Worm (Caenorhabditis elegans) whole organism, L2 larva: Measurements from ENCODE around the gene sto-3.

Source experiments
- C34F6.9 ChIP-seq: fragments of 150-350 bp; optimal IDR thresholded peaks from 2 replicates; lab custom pipeline; 2014; ENCODE audit warnings: missing biosample characterization, missing genetic modification characterization
- F13H6.1 ChIP-seq: sonication (generic microtip); optimal IDR thresholded peaks from 2 replicates; lab custom pipeline; 2016; ENCODE audit warnings: missing genetic modification characterization, missing compliant biosample characterization
- R02D3.7 ChIP-seq: fragments of 150-350 bp; optimal IDR thresholded peaks from 2 replicates; lab custom pipeline; 2014; ENCODE audit warnings: missing biosample characterization, missing genetic modification characterization
- Y55F3AM.14 ChIP-seq: fragments of 200-800 bp; sonication (Bioruptor generic); optimal IDR thresholded peaks from 2 replicates; lab custom pipeline; 2018; ENCODE audit warnings: mild to moderate bottlenecking, missing genetic modification characterization, missing compliant biosample characterization
- alr-1 ChIP-seq: fragments of 150-350 bp; optimal IDR thresholded peaks from 2 replicates; lab custom pipeline; 2014; ENCODE audit warnings: missing biosample characterization, missing genetic modification characterization
- ama-1 ChIP-seq: fragments of 150-350 bp; optimal IDR thresholded peaks from 2 replicates; lab custom pipeline; 2018; ENCODE audit warnings: inconsistent platforms
- blmp-1 ChIP-seq: sonication (generic microtip); optimal IDR thresholded peaks from 2 replicates; lab custom pipeline; 2017; ENCODE audit warnings: missing genetic modification characterization, mild to moderate bottlenecking, missing compliant biosample characterization, antibody characterized with exemption, moderate library complexity; ENCODE audit not compliant: insufficient read depth
- crh-2 ChIP-seq: sonication (generic microtip); optimal IDR thresholded peaks from 2 replicates; lab custom pipeline; 2017; ENCODE audit warnings: missing biosample characterization, missing genetic modification characterization
- egl-27 ChIP-seq: sonication (generic microtip); optimal IDR thresholded peaks from 3 replicates; lab custom pipeline; 2017; ENCODE audit warnings: missing biosample characterization, missing genetic modification reagents, missing genetic modification characterization
- elt-3 ChIP-seq: sonication (generic microtip); optimal IDR thresholded peaks from 2 replicates; lab custom pipeline; 2017; ENCODE audit warnings: missing biosample characterization, missing genetic modification characterization
- fos-1 ChIP-seq: fragments of 150-350 bp; optimal IDR thresholded peaks from 2 replicates; lab custom pipeline; 2014; ENCODE audit warnings: missing biosample characterization, missing genetic modification characterization
- gmeb-1 ChIP-seq: fragments of 150-350 bp; optimal IDR thresholded peaks from 2 replicates; lab custom pipeline; 2014; ENCODE audit warnings: missing biosample characterization, missing genetic modification characterization
- lin-13 ChIP-seq: fragments of 150-350 bp; optimal IDR thresholded peaks from 2 replicates; lab custom pipeline; 2014; ENCODE audit warnings: missing biosample characterization, missing genetic modification reagents, missing genetic modification characterization
- lin-39 ChIP-seq: fragments of 150-350 bp; optimal IDR thresholded peaks from 2 replicates; lab custom pipeline; 2014; ENCODE audit warnings: missing biosample characterization, missing genetic modification reagents, missing genetic modification characterization
- lsy-2 ChIP-seq, 2 experiments: fragments of 150-350 bp in 1 of 2; sonication (generic microtip) in 1 of 2; optimal IDR thresholded peaks; 2 replicates each; lab custom pipeline; 2014 to 2017; ENCODE audit warnings: missing biosample characterization in 2 of 2, missing genetic modification characterization in 2 of 2
- mab-5 ChIP-seq: fragments of 150-350 bp; optimal IDR thresholded peaks from 2 replicates; lab custom pipeline; 2014; ENCODE audit warnings: missing biosample characterization, missing genetic modification characterization
- mbf-1 ChIP-seq: sonication (generic microtip); optimal IDR thresholded peaks from 2 replicates; lab custom pipeline; 2017; ENCODE audit warnings: missing biosample characterization, missing genetic modification characterization
- mdl-1 ChIP-seq, 2 experiments: fragments of 150-350 bp in 1 of 2; sonication (generic microtip) in 1 of 2; optimal IDR thresholded peaks; 2 replicates each; lab custom pipeline; 2017; ENCODE audit warnings: missing biosample characterization in 2 of 2, missing genetic modification characterization in 2 of 2
- nhr-10 ChIP-seq: sonication (generic microtip); optimal IDR thresholded peaks from 2 replicates; lab custom pipeline; 2017; ENCODE audit warnings: missing biosample characterization, missing genetic modification characterization
- nhr-11 ChIP-seq: fragments of 150-350 bp; optimal IDR thresholded peaks from 2 replicates; lab custom pipeline; 2014; ENCODE audit warnings: missing biosample characterization, missing genetic modification characterization
- nhr-129 ChIP-seq: fragments of 150-350 bp; optimal IDR thresholded peaks from 2 replicates; lab custom pipeline; 2014; ENCODE audit warnings: missing biosample characterization, missing genetic modification characterization
- nhr-21 ChIP-seq: fragments of 150-350 bp; optimal IDR thresholded peaks from 2 replicates; lab custom pipeline; 2014; ENCODE audit warnings: missing biosample characterization, missing genetic modification characterization
- nhr-23 ChIP-seq: fragments of 150-350 bp; optimal IDR thresholded peaks from 2 replicates; lab custom pipeline; 2014; ENCODE audit warnings: missing biosample characterization, missing genetic modification reagents, missing genetic modification characterization
- nhr-237 ChIP-seq: fragments of 150-350 bp; optimal IDR thresholded peaks from 2 replicates; lab custom pipeline; 2014; ENCODE audit warnings: missing biosample characterization, missing genetic modification characterization
- nhr-25 ChIP-seq: fragments of 150-350 bp; sonication (generic microtip); optimal IDR thresholded peaks from 3 replicates; lab custom pipeline; 2014; ENCODE audit warnings: missing biosample characterization, missing genetic modification characterization
- nhr-6 ChIP-seq: fragments of 150-350 bp; optimal IDR thresholded peaks from 2 replicates; lab custom pipeline; 2014; ENCODE audit warnings: missing biosample characterization, missing genetic modification characterization
- nhr-77 ChIP-seq: fragments of 150-350 bp; optimal IDR thresholded peaks from 2 replicates; lab custom pipeline; 2014; ENCODE audit warnings: missing biosample characterization, missing genetic modification characterization
- sem-4 ChIP-seq: fragments of 150-350 bp; optimal IDR thresholded peaks from 2 replicates; lab custom pipeline; 2014; ENCODE audit warnings: missing biosample characterization, missing genetic modification reagents, missing genetic modification characterization
- skn-1 ChIP-seq: sonication (generic microtip); optimal IDR thresholded peaks from 2 replicates; lab custom pipeline; 2017; ENCODE audit warnings: missing biosample characterization, missing genetic modification characterization
- sma-3 ChIP-seq: sonication (generic microtip); optimal IDR thresholded peaks from 2 replicates; lab custom pipeline; 2016; ENCODE audit warnings: missing genetic modification reagents, missing genetic modification characterization, missing compliant biosample characterization
- sma-9 ChIP-seq, 2 experiments: fragments of 150-350 bp in 1 of 2; sonication (generic microtip) in 1 of 2; optimal IDR thresholded peaks; 2 replicates each; lab custom pipeline; 2014 to 2016; ENCODE audit warnings: missing genetic modification characterization in 2 of 2, mild to moderate bottlenecking in 1 of 2, missing biosample characterization in 1 of 2, missing compliant biosample characterization in 1 of 2, missing genetic modification reagents in 1 of 2, moderate library complexity in 1 of 2
- snpc-4 ChIP-seq: fragments of 150-350 bp; optimal IDR thresholded peaks from 2 replicates; lab custom pipeline; 2014; ENCODE audit warnings: missing biosample characterization, missing genetic modification characterization
- unc-39 ChIP-seq: fragments of 150-350 bp; optimal IDR thresholded peaks from 2 replicates; lab custom pipeline; 2014; ENCODE audit warnings: missing biosample characterization, missing genetic modification characterization
- unc-55 ChIP-seq: fragments of 150-350 bp; sonication (generic microtip); optimal IDR thresholded peaks from 3 replicates; lab custom pipeline; 2014; ENCODE audit warnings: missing biosample characterization, missing genetic modification reagents, missing genetic modification characterization
- zag-1 ChIP-seq: fragments of 150-350 bp; optimal IDR thresholded peaks from 2 replicates; lab custom pipeline; 2014; ENCODE audit warnings: missing biosample characterization, missing genetic modification characterization
- ztf-1 ChIP-seq: fragments of 200-800 bp; sonication (Bioruptor generic); conservative IDR thresholded peaks from 2 replicates; pipeline ENCODE4 v1.3.6; 2022; ENCODE audit warnings: missing genetic modification characterization, missing compliant biosample characterization
- ztf-11 ChIP-seq: sonication (generic microtip); optimal IDR thresholded peaks from 2 replicates; lab custom pipeline; 2017; ENCODE audit warnings: missing biosample characterization, missing genetic modification characterization
- ztf-4 ChIP-seq: fragments of 150-350 bp; optimal IDR thresholded peaks from 2 replicates; lab custom pipeline; 2014; ENCODE audit warnings: missing biosample characterization, missing genetic modification characterization

The sto-3 gene

ce11 chrX:11605214-11605765 is 16.6 kb downstream of the sto-3 start, which contains the start of gene ftt-2:
Gene ftt-2, minus strand, starts transcription at chrX:11605419.
- TF ChIP-seq skn-1 (no peak), nhr-10 (tag; lab: Kevin White, UChicago) (no peak), nhr-129 (tag; lab: Kevin White, UChicago) (no peak), ama-1 (lab: Kevin White, UChicago) (peak; percentile 89), sma-9 (GFP tag; optimal IDR thresholded peaks at IDR 0.05; lab: Kevin White, UChicago) (no peak), sma-9 (tag; optimal IDR thresholded peaks at IDR 0.05; lab: Kevin White, UChicago) (no peak), R02D3.7 (no peak)
- TF ChIP-seq, all 48 proteins: peak for 1

- TF ChIP-seq lin-39 (tag; lab: Kevin White, UChicago) (no peak), C34F6.9 (tag; lab: Kevin White, UChicago) (peak; percentile 49), sma-3 (GFP tag; lab: Kevin White, UChicago) (peak; percentile 51), ama-1 (lab: Kevin White, UChicago) (peak; percentile 88), nhr-6 (peak; percentile 69), unc-39 (tag; lab: Kevin White, UChicago) (no peak), ztf-1 (GFP tag; lab: Robert Waterston, UW) (no peak), ztf-11 (tag; lab: Kevin White, UChicago) (no peak), F13H6.1 (tag; lab: Kevin White, UChicago) (peak; percentile 34), nhr-21 (tag; lab: Kevin White, UChicago) (peak; percentile 32), ztf-4 (tag; lab: Kevin White, UChicago) (peak; percentile 91), sma-9 (GFP tag; optimal IDR thresholded peaks at IDR 0.05; lab: Kevin White, UChicago) (no peak), sma-9 (tag; optimal IDR thresholded peaks at IDR 0.05; lab: Kevin White, UChicago) (no peak), Y55F3AM.14 (GFP tag; lab: Kevin White, UChicago) (peak; percentile 47), mbf-1 (tag; lab: Kevin White, UChicago) (peak; percentile 44), nhr-129 (tag; lab: Kevin White, UChicago) (peak; percentile 10), nhr-25 (tag; lab: Kevin White, UChicago) (peak; percentile 77), nhr-23 (tag; lab: Kevin White, UChicago) (no peak), nhr-11 (tag; lab: Kevin White, UChicago) (no peak), mdl-1 (tag; optimal IDR thresholded peaks at IDR 0.05; lab: Kevin White, UChicago) (no peak), lsy-2 (tag; optimal IDR thresholded peaks at IDR 0.05; lab: Kevin White, UChicago) (peak; percentile 47 to 75), elt-3 (tag; lab: Kevin White, UChicago) (no peak), crh-2 (tag; lab: Kevin White, UChicago) (peak; percentile 68), zag-1 (tag; lab: Kevin White, UChicago) (peak; percentile 44), nhr-77 (tag; lab: Kevin White, UChicago) (peak; percentile 4), alr-1 (no peak), snpc-4 (tag; lab: Kevin White, UChicago) (no peak), unc-55 (GFP tag; lab: Kevin White, UChicago) (peak; percentile 51), sem-4 (tag; lab: Kevin White, UChicago) (peak; percentile 17), gmeb-1 (tag; lab: Kevin White, UChicago) (peak; percentile 30), nhr-237 (tag; lab: Kevin White, UChicago) (no peak), fos-1 (tag; lab: Kevin White, UChicago) (no peak), egl-27 (no peak), mab-5 (peak; percentile 77), blmp-1 (tag; lab: Kevin White, UChicago) (peak; percentile 9), lin-13 (peak; percentile 81), nhr-10 (tag; lab: Kevin White, UChicago) (peak; percentile 7)
Measured at ce11 chrX:11603234-11604108, 18.4 kb downstream of the sto-3 start.
